Worm (Caenorhabditis elegans) whole organism, L2 larva: ENCODE measurements around the gene grl-14.

Source experiments
- ZK546.5 ChIP-seq: sonication (generic microtip); optimal IDR thresholded peaks from 2 replicates; lab custom pipeline; 2017; ENCODE audit warnings: missing biosample characterization, missing genetic modification characterization
- egl-27 ChIP-seq: sonication (generic microtip); optimal IDR thresholded peaks from 3 replicates; lab custom pipeline; 2017; ENCODE audit warnings: missing biosample characterization, missing genetic modification reagents, missing genetic modification characterization
- nhr-21 ChIP-seq: fragments of 150-350 bp; optimal IDR thresholded peaks from 2 replicates; lab custom pipeline; 2014; ENCODE audit warnings: missing biosample characterization, missing genetic modification characterization
- unc-62 ChIP-seq: fragments of 150-350 bp; optimal IDR thresholded peaks from 2 replicates; lab custom pipeline; 2014; ENCODE audit warnings: missing biosample characterization, missing genetic modification reagents, missing genetic modification characterization

ce11 chrV:20782188-20782587 is 43.2 kb upstream of the grl-14 start:
- no peak for TF ChIP-seq ZK546.5 (tag; lab: Kevin White, UChicago)
- peak; percentile 14 for TF ChIP-seq egl-27 (tag; lab: Kevin White, UChicago)
- no peak for TF ChIP-seq unc-62 (GFP tag; lab: Kevin White, UChicago)
- no peak for TF ChIP-seq nhr-21 (tag; lab: Kevin White, UChicago)
